Fruit fly (Drosophila melanogaster): ENCODE measurements around the gene Usp30.

Gene Usp30

dm6 chrX:5839737-5840136 is 39.9 kb downstream of the Usp30 start:
- TF ChIP-seq noc (tag; optimal IDR thresholded peaks at IDR 0.05): no peak
